Fruit fly (Drosophila melanogaster) whole organism, embryonic: ENCODE results near the gene FoxL1.
A peak's percentile ranks its signal among the peaks of the same experiment; 100 is the strongest.

Experiments used
- Atf6 ChIP-seq: fragments of 200-800 bp; sonication (Bioruptor generic); IDR thresholded peaks from 2 replicates; pipeline ENCODE4 v1.3.6; 2022; ENCODE audit warnings: missing biosample characterization, missing genetic modification characterization
- BEAF-32 ChIP-seq: fragments of 200-800 bp; sonication (Bioruptor generic); optimal IDR thresholded peaks from 3 replicates; lab custom pipeline; 2017; ENCODE audit warnings: missing biosample characterization, missing genetic modification characterization, mild to moderate bottlenecking, moderate library complexity, missing genetic modification reagents
- Bdp1 ChIP-seq: fragments of 200-800 bp; sonication (Bioruptor generic); optimal IDR thresholded peaks from 3 replicates; lab custom pipeline; 2016; ENCODE audit warnings: missing biosample characterization, missing genetic modification characterization
- BtbVII ChIP-seq: fragments of 200-800 bp; sonication (Bioruptor generic); optimal IDR thresholded peaks from 3 replicates; lab custom pipeline; 2017; ENCODE audit warnings: missing biosample characterization, mild to moderate bottlenecking, missing genetic modification characterization
- CG1024 ChIP-seq: fragments of 200-800 bp; sonication (Bioruptor generic); IDR thresholded peaks from 2 replicates; pipeline ENCODE4 v1.3.6; 2022; ENCODE audit warnings: missing biosample characterization, missing genetic modification characterization
- CG10431 ChIP-seq: fragments of 200-800 bp; sonication (Bioruptor generic); optimal IDR thresholded peaks from 3 replicates; lab custom pipeline; 2018; ENCODE audit warnings: missing biosample characterization, mild to moderate bottlenecking, missing genetic modification characterization
- CG10565 ChIP-seq: fragments of 200-800 bp; sonication (Bioruptor generic); optimal IDR thresholded peaks from 3 replicates; lab custom pipeline; 2016; ENCODE audit warnings: missing biosample characterization, mild to moderate bottlenecking, missing genetic modification characterization
- CG10959 ChIP-seq: fragments of 200-800 bp; sonication (Bioruptor generic); IDR thresholded peaks from 2 replicates; pipeline ENCODE4 v1.3.6; 2022; ENCODE audit warnings: missing biosample characterization, missing genetic modification characterization
- CG11456 ChIP-seq: fragments of 200-800 bp; sonication (Bioruptor generic); IDR thresholded peaks from 3 replicates; pipeline ENCODE4 v1.3.6; 2022; ENCODE audit warnings: missing biosample characterization, missing genetic modification characterization
- CG11560 ChIP-seq: fragments of 200-800 bp; sonication (Bioruptor generic); IDR thresholded peaks from 3 replicates; pipeline ENCODE4 v1.3.6; 2022; ENCODE audit warnings: missing biosample characterization, missing genetic modification characterization
- CG15514 ChIP-seq: fragments of 200-800 bp; sonication (Bioruptor generic); optimal IDR thresholded peaks from 3 replicates; lab custom pipeline; 2017; ENCODE audit warnings: missing biosample characterization, missing genetic modification characterization, mild to moderate bottlenecking, moderate library complexity, missing genetic modification reagents
- CG18619 ChIP-seq: fragments of 200-800 bp; sonication (Bioruptor generic); optimal IDR thresholded peaks from 3 replicates; lab custom pipeline; 2017; ENCODE audit warnings: missing biosample characterization, mild to moderate bottlenecking, missing genetic modification characterization
- CG2875 ChIP-seq: fragments of 200-800 bp; sonication (Bioruptor generic); optimal IDR thresholded peaks from 2 replicates; lab custom pipeline; 2017; ENCODE audit warnings: missing biosample characterization, mild to moderate bottlenecking, missing genetic modification characterization, missing genetic modification reagents
- CG31224 ChIP-seq: fragments of 200-800 bp; sonication (Bioruptor generic); IDR thresholded peaks from 2 replicates; pipeline ENCODE4 v1.3.6; 2022; ENCODE audit warnings: missing biosample characterization, missing genetic modification characterization
- CG31441 ChIP-seq: fragments of 200-800 bp; sonication (Bioruptor generic); IDR thresholded peaks from 2 replicates; pipeline ENCODE4 v1.3.6; 2022; ENCODE audit warnings: missing biosample characterization, missing genetic modification characterization
- CG3163 ChIP-seq: fragments of 200-800 bp; sonication (Bioruptor generic); optimal IDR thresholded peaks from 3 replicates; lab custom pipeline; 2016; ENCODE audit warnings: missing biosample characterization, missing genetic modification characterization
- CG4404 ChIP-seq: fragments of 200-800 bp; sonication (Bioruptor generic); IDR thresholded peaks from 2 replicates; pipeline ENCODE4 v1.3.6; 2022; ENCODE audit warnings: missing biosample characterization, missing genetic modification characterization
- CG7839 ChIP-seq: fragments of 200-800 bp; sonication (Bioruptor generic); optimal IDR thresholded peaks from 3 replicates; lab custom pipeline; 2018; ENCODE audit warnings: missing biosample characterization, mild to moderate bottlenecking, missing genetic modification characterization, moderate library complexity
- CG8281 ChIP-seq: fragments of 200-800 bp; sonication (Bioruptor generic); optimal IDR thresholded peaks from 2 replicates; lab custom pipeline; 2018; ENCODE audit warnings: missing biosample characterization, mild to moderate bottlenecking, missing genetic modification characterization, moderate library complexity
- Dad ChIP-seq: fragments of 200-800 bp; sonication (Bioruptor generic); optimal IDR thresholded peaks from 3 replicates; lab custom pipeline; 2016; ENCODE audit warnings: missing biosample characterization, missing genetic modification characterization
- Fer1 ChIP-seq: fragments of 200-800 bp; sonication (Bioruptor generic); optimal IDR thresholded peaks from 2 replicates; lab custom pipeline; 2017; ENCODE audit warnings: missing biosample characterization, mild to moderate bottlenecking, missing genetic modification characterization
- Gug ChIP-seq: fragments of 200-800 bp; sonication (Bioruptor generic); IDR thresholded peaks from 4 replicates; pipeline ENCODE4 v1.3.6; 2022; ENCODE audit warnings: missing biosample characterization, missing genetic modification characterization
- Hmr ChIP-seq: fragments of 200-800 bp; sonication (Bioruptor generic); optimal IDR thresholded peaks from 3 replicates; lab custom pipeline; 2017; ENCODE audit warnings: mild to moderate bottlenecking, missing biosample characterization, missing genetic modification reagents, missing genetic modification characterization
- Kr ChIP-seq: fragments of 200-800 bp; sonication (Bioruptor generic); optimal IDR thresholded peaks from 2 replicates; lab custom pipeline; 2017; ENCODE audit warnings: missing biosample characterization, mild to moderate bottlenecking, missing genetic modification characterization
- MESR4 ChIP-seq: fragments of 200-800 bp; sonication (Bioruptor generic); optimal IDR thresholded peaks from 2 replicates; lab custom pipeline; 2018; ENCODE audit warnings: missing biosample characterization, mild to moderate bottlenecking, missing genetic modification characterization, moderate library complexity
- Myb ChIP-seq: fragments of 200-800 bp; sonication (Bioruptor generic); optimal IDR thresholded peaks from 2 replicates; lab custom pipeline; 2016; ENCODE audit warnings: missing biosample characterization, missing genetic modification characterization
- Ptx1 ChIP-seq: fragments of 200-800 bp; sonication (Bioruptor generic); IDR thresholded peaks from 2 replicates; pipeline ENCODE4 v1.3.6; 2022; ENCODE audit warnings: missing biosample characterization, missing genetic modification characterization
- Sry-β ChIP-seq: fragments of 200-800 bp; sonication (Bioruptor generic); optimal IDR thresholded peaks from 2 replicates; lab custom pipeline; 2018; ENCODE audit warnings: missing biosample characterization, mild to moderate bottlenecking, missing genetic modification characterization, moderate library complexity
- Trl ChIP-seq, 3 experiments: fragments of >200 bp in 2 of 3; fragments of 200-800 bp in 1 of 3; sonication (Bioruptor generic) in 1 of 3; optimal IDR thresholded peaks; 2 replicates in 1 of 3; 3 replicates in 2 of 3; lab custom pipeline; 2016 to 2017; ENCODE audit warnings: missing biosample characterization in 1 of 3, missing genetic modification characterization in 1 of 3
- Usf ChIP-seq: fragments of 200-800 bp; sonication (Bioruptor generic); optimal IDR thresholded peaks from 2 replicates; lab custom pipeline; 2017; ENCODE audit warnings: missing genotype, missing biosample characterization, missing genetic modification characterization
- aop ChIP-seq: fragments of 200-800 bp; sonication (Bioruptor generic); IDR thresholded peaks from 2 replicates; pipeline ENCODE4 v1.3.6; 2022; ENCODE audit warnings: missing biosample characterization, missing genetic modification characterization
- ash1 ChIP-seq: fragments of 200-800 bp; sonication (Bioruptor generic); optimal IDR thresholded peaks from 2 replicates; lab custom pipeline; 2018; ENCODE audit warnings: missing biosample characterization, mild to moderate bottlenecking, missing genetic modification characterization
- cad ChIP-seq: fragments of >200 bp; optimal IDR thresholded peaks from 2 replicates; lab custom pipeline; 2017; ENCODE audit warnings: missing biosample characterization, missing genetic modification characterization
- cg ChIP-seq: fragments of 200-800 bp; sonication (Bioruptor generic); optimal IDR thresholded peaks from 3 replicates; lab custom pipeline; 2019; ENCODE audit warnings: missing biosample characterization, mild to moderate bottlenecking, missing genetic modification characterization, moderate library complexity
- ci ChIP-seq: fragments of 200-800 bp; sonication (Bioruptor generic); IDR thresholded peaks from 3 replicates; pipeline ENCODE4 v1.3.6; 2022; ENCODE audit warnings: missing biosample characterization, missing genetic modification characterization
- crc ChIP-seq: fragments of 200-800 bp; sonication (Bioruptor generic); optimal IDR thresholded peaks from 2 replicates; lab custom pipeline; 2016; ENCODE audit warnings: missing biosample characterization, missing genetic modification characterization
- dan ChIP-seq: fragments of 200-800 bp; sonication (Bioruptor generic); IDR thresholded peaks from 2 replicates; pipeline ENCODE4 v1.3.6; 2022; ENCODE audit warnings: missing biosample characterization, missing genetic modification characterization
- dpn ChIP-seq, 2 experiments: fragments of 200-800 bp; sonication (Bioruptor generic); optimal IDR thresholded peaks; 3 replicates each; lab custom pipeline; 2016; ENCODE audit warnings: missing biosample characterization in 2 of 2, missing genetic modification characterization in 2 of 2
- dysf ChIP-seq: fragments of 200-800 bp; sonication (Bioruptor generic); IDR thresholded peaks from 3 replicates; pipeline ENCODE4 v1.3.6; 2022; ENCODE audit warnings: missing biosample characterization, missing genetic modification characterization
- gsb ChIP-seq: fragments of 200-800 bp; sonication (Bioruptor generic); IDR thresholded peaks from 2 replicates; pipeline ENCODE4 v1.3.6; 2022; ENCODE audit warnings: missing biosample characterization, missing genetic modification characterization
- her ChIP-seq: fragments of 200-800 bp; sonication (Bioruptor generic); optimal IDR thresholded peaks from 2 replicates; lab custom pipeline; 2016; ENCODE audit warnings: missing biosample characterization, missing genetic modification characterization
- mam ChIP-seq: fragments of 200-800 bp; sonication (Bioruptor generic); optimal IDR thresholded peaks from 3 replicates; lab custom pipeline; 2016; ENCODE audit warnings: missing biosample characterization, missing genetic modification characterization
- ro ChIP-seq: fragments of 200-800 bp; sonication (Bioruptor generic); IDR thresholded peaks from 2 replicates; pipeline ENCODE4 v1.3.6; 2022; ENCODE audit warnings: missing biosample characterization, missing genetic modification characterization
- row ChIP-seq: fragments of 200-800 bp; sonication (Bioruptor generic); IDR thresholded peaks from 3 replicates; pipeline ENCODE4 v1.3.6; 2022; ENCODE audit warnings: missing biosample characterization, missing genetic modification characterization
- sens ChIP-seq: fragments of 200-800 bp; sonication (Bioruptor generic); peaks from one replicate; lab custom pipeline; 2016; ENCODE audit warnings: missing biosample characterization, missing genetic modification characterization
- vfl ChIP-seq: fragments of 200-800 bp; sonication (Bioruptor generic); optimal IDR thresholded peaks from 2 replicates; lab custom pipeline; 2016; ENCODE audit warnings: missing biosample characterization, missing genetic modification characterization
- zen ChIP-seq: fragments of 200-800 bp; sonication (Bioruptor generic); optimal IDR thresholded peaks from 3 replicates; lab custom pipeline; 2018; ENCODE audit warnings: missing biosample characterization, mild to moderate bottlenecking, missing genetic modification characterization, moderate library complexity

Gene FoxL1

DNA sequence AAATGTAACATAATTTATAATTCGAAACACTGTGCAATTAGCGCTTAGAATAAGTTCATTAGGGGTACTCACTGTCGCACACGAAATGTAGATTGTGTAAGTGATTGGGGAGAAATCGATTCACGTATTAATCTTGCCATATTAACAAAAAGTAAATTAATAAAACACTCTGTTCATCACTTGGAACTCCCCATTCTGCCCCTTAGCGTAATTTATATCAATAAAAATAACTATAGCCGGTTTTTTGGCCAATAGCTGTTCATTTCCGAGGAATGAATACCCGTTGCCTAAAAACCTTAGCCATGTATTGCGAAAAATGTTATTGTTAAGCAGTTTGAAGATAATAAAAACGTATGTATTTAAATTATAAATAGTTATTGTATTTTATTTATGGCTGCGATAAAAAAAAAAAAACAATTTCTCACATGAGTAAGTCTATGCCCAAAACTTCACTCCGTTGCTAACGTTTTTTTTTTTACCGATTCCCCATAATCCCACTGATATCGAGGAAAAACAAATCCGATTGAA lies 40.7 kb downstream of the FoxL1 start, which contains the start of gene Ugt305A1 (continued):
- TF ChIP-seq Hmr (GFP tag; lab: Kevin White, UChicago) (peak; percentile 22), BtbVII (no peak), ci (GFP tag; lab: Robert Waterston, UW) (no peak), CG10959 (no peak), CG31224 (GFP tag; lab: Robert Waterston, UW) (no peak), crc (no peak), CG15514 (GFP tag; lab: Kevin White, UChicago) (peak; percentile 4), CG2875 (GFP tag; lab: Kevin White, UChicago) (no peak), MESR4 (GFP tag; lab: Kevin White, UChicago) (no peak), ash1 (GFP tag; lab: Kevin White, UChicago) (no peak), Fer1 (no peak), Ptx1 (peak; percentile 28; the same call in 1 of the 2 replicates), BEAF-32 (no peak), her (no peak), CG10431 (no peak), CG10565 (no peak), gsb (GFP tag; lab: Robert Waterston, UW) (no peak), CG1024 (GFP tag; lab: Robert Waterston, UW) (no peak), vfl (GFP tag; lab: Kevin White, UChicago) (no peak), dan (GFP tag; lab: Robert Waterston, UW) (no peak), sens (GFP tag; lab: Kevin White, UChicago) (peak; percentile 78), dpn (GFP tag; optimal IDR thresholded peaks at IDR 0.05; lab: Kevin White, UChicago) (peak in 1 of 2 experiments; percentile 3), CG18619 (GFP tag; lab: Kevin White, UChicago) (no peak), row (GFP tag; lab: Robert Waterston, UW) (peak; percentile 50; the same call in 2 of the 3 replicates), mam (GFP tag; lab: Kevin White, UChicago) (no peak), CG4404 (GFP tag; lab: Robert Waterston, UW) (no peak), Usf (no peak), ro (GFP tag; lab: Robert Waterston, UW) (no peak), CG11456 (GFP tag; lab: Robert Waterston, UW) (no peak), dysf (GFP tag; lab: Robert Waterston, UW) (0 out of 3 replicates have a peak, but pooled peaks have one; percentile 19), Dad (GFP tag; lab: Kevin White, UChicago) (no peak), CG8281 (tag; lab: Kevin White, UChicago) (no peak), Gug (no peak), Bdp1 (GFP tag; lab: Kevin White, UChicago) (no peak), CG31441 (GFP tag; lab: Robert Waterston, UW) (0 out of 2 replicates have a peak, but pooled peaks have one; percentile 11), CG7839 (tag; lab: Kevin White, UChicago) (no peak), Sry-β (GFP tag; lab: Kevin White, UChicago) (no peak)

DNA sequence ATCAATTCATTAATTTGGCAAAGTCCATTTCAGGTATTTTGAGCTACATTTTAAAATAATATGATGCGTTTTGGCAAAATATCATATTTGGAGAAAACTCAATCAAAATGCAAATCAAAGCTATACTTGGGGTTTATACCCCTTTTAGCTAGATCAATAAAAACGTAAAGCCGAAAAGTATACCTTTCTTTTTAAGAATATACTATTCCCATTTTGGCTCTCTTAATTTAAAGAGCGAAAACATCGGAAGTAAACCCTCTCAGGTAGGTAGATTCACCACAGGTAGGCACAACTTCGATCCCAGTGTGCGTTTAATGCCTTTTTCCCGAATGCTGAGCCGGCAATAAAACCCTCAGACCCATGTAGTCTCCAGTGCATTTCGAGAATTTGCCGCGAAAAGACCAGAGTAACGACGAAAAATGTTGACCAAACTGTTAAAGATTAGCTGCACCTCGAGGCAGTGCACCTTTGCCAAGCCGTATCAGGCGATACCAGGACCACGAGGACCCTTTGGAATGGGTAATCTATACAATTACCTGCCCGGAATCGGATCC lies 43.3 kb downstream of the FoxL1 start, which contains the start of gene dib:
Gene dib (plus strand): TSS at position 372 of the 554 bp plus-strand sequence.
- TF ChIP-seq sens (GFP tag; lab: Kevin White, UChicago) (peak; percentile 57), zen (tag; lab: Kevin White, UChicago) (peak; percentile 67), Kr (GFP tag; lab: Kevin White, UChicago) (peak; percentile 46), Hmr (GFP tag; lab: Kevin White, UChicago) (no peak), aop (GFP tag; lab: Robert Waterston, UW) (peak; percentile 62; the same call in 1 of the 2 replicates), Trl (optimal IDR thresholded peaks at IDR 0.05; lab: Kevin White, UChicago) (peak; percentile 46 to 57), Trl (GFP tag; optimal IDR thresholded peaks at IDR 0.05; lab: Kevin White, UChicago) (no peak), Atf6 (GFP tag; lab: Robert Waterston, UW) (no peak), Myb (GFP tag; lab: Kevin White, UChicago) (no peak), CG11560 (tag; lab: Robert Waterston, UW) (no peak), cad (GFP tag; lab: Kevin White, UChicago) (peak; percentile 94), CG3163 (GFP tag; lab: Kevin White, UChicago) (peak; percentile 96), cg (GFP tag; lab: Kevin White, UChicago) (no peak)
